Fruit fly (Drosophila melanogaster) whole organism, embryonic: ENCODE results near the gene ppk24.
A peak's percentile ranks its signal among the peaks of the same experiment; 100 is the strongest.

Experiments
- CG10431 ChIP-seq: fragments of 200-800 bp; sonication (Bioruptor generic); optimal IDR thresholded peaks from 3 replicates; lab custom pipeline; 2018; ENCODE audit warnings: missing biosample characterization, mild to moderate bottlenecking, missing genetic modification characterization
- CG10959 ChIP-seq: fragments of 200-800 bp; sonication (Bioruptor generic); IDR thresholded peaks from 2 replicates; pipeline ENCODE4 v1.3.6; 2022; ENCODE audit warnings: missing biosample characterization, missing genetic modification characterization
- CG12071 ChIP-seq: fragments of 200-800 bp; sonication (Bioruptor generic); optimal IDR thresholded peaks from 3 replicates; lab custom pipeline; 2018; ENCODE audit warnings: missing biosample characterization, mild to moderate bottlenecking, missing genetic modification characterization
- CG12219 ChIP-seq: fragments of 200-800 bp; sonication (Bioruptor generic); optimal IDR thresholded peaks from 3 replicates; lab custom pipeline; 2018; ENCODE audit warnings: missing biosample characterization, mild to moderate bottlenecking, missing genetic modification characterization
- CG14014 ChIP-seq: fragments of 200-800 bp; sonication (Bioruptor generic); IDR thresholded peaks from 2 replicates; pipeline ENCODE4 v1.3.6; 2022; ENCODE audit warnings: missing biosample characterization, missing genetic modification characterization
- CG15073 ChIP-seq: fragments of 200-800 bp; sonication (Bioruptor generic); optimal IDR thresholded peaks from 2 replicates; lab custom pipeline; 2016; ENCODE audit warnings: missing biosample characterization, missing genetic modification characterization
- CG1529 ChIP-seq: fragments of 200-800 bp; sonication (Bioruptor generic); optimal IDR thresholded peaks from 3 replicates; lab custom pipeline; 2018; ENCODE audit warnings: missing biosample characterization, missing genetic modification characterization
- CG16813 ChIP-seq: fragments of 200-800 bp; sonication (Bioruptor generic); IDR thresholded peaks from 3 replicates; pipeline ENCODE4 v1.3.6; 2022; ENCODE audit warnings: missing biosample characterization, missing genetic modification characterization; ENCODE audit not compliant: partially characterized antibody
- CG17829 ChIP-seq: fragments of 200-800 bp; optimal IDR thresholded peaks from 2 replicates; lab custom pipeline; 2019; ENCODE audit warnings: missing biosample characterization, mild to moderate bottlenecking, missing genetic modification characterization, moderate library complexity
- CG18619 ChIP-seq: fragments of 200-800 bp; sonication (Bioruptor generic); optimal IDR thresholded peaks from 3 replicates; lab custom pipeline; 2017; ENCODE audit warnings: missing biosample characterization, mild to moderate bottlenecking, missing genetic modification characterization
- CG2712 ChIP-seq: fragments of 200-800 bp; optimal IDR thresholded peaks from 3 replicates; lab custom pipeline; 2019; ENCODE audit warnings: missing biosample characterization, mild to moderate bottlenecking, missing genetic modification characterization, moderate library complexity
- CG30020 ChIP-seq: fragments of 200-800 bp; optimal IDR thresholded peaks from 2 replicates; lab custom pipeline; 2019; ENCODE audit warnings: missing biosample characterization, mild to moderate bottlenecking, missing genetic modification characterization, moderate library complexity
- CG33557 ChIP-seq: fragments of 200-800 bp; sonication (Bioruptor generic); optimal IDR thresholded peaks from 2 replicates; lab custom pipeline; 2019; ENCODE audit warnings: missing biosample characterization, mild to moderate bottlenecking, missing genetic modification characterization, moderate library complexity
- CG42726 ChIP-seq: fragments of 200-800 bp; sonication (Bioruptor generic); IDR thresholded peaks from 2 replicates; pipeline ENCODE4 v1.3.6; 2022; ENCODE audit warnings: missing biosample characterization, missing genetic modification characterization; ENCODE audit not compliant: partially characterized antibody
- CG7987 ChIP-seq: fragments of 200-800 bp; sonication (Bioruptor generic); optimal IDR thresholded peaks from 2 replicates; lab custom pipeline; 2018; ENCODE audit warnings: missing biosample characterization, mild to moderate bottlenecking, missing genetic modification characterization, moderate library complexity
- CG8765 ChIP-seq: fragments of 200-800 bp; sonication (Bioruptor generic); IDR thresholded peaks from 2 replicates; pipeline ENCODE4 v1.3.6; 2022; ENCODE audit warnings: missing biosample characterization, missing genetic modification characterization
- CG9876 ChIP-seq: fragments of 200-800 bp; sonication (Bioruptor generic); optimal IDR thresholded peaks from 2 replicates; lab custom pipeline; 2016; ENCODE audit warnings: missing biosample characterization, missing genetic modification characterization
- CTCF ChIP-seq: fragments of 200-800 bp; sonication (Bioruptor generic); optimal IDR thresholded peaks from 2 replicates; lab custom pipeline; 2017; ENCODE audit warnings: missing biosample characterization, mild to moderate bottlenecking, missing genetic modification characterization, moderate library complexity
- Chrac-16 ChIP-seq: fragments of 200-800 bp; sonication (Bioruptor generic); optimal IDR thresholded peaks from 3 replicates; lab custom pipeline; 2016; ENCODE audit warnings: missing biosample characterization, missing genetic modification characterization
- D ChIP-seq, 2 experiments: fragments of 200-800 bp in 1 of 2; fragments of >200 bp in 1 of 2; sonication (Bioruptor generic) in 1 of 2; optimal IDR thresholded peaks; 2 replicates in 1 of 2; 3 replicates in 1 of 2; lab custom pipeline; 2017; ENCODE audit warnings: mild to moderate bottlenecking in 1 of 2, missing biosample characterization in 1 of 2, missing genetic modification characterization in 1 of 2, missing genetic modification reagents in 1 of 2
- Dad ChIP-seq: fragments of 200-800 bp; sonication (Bioruptor generic); optimal IDR thresholded peaks from 3 replicates; lab custom pipeline; 2016; ENCODE audit warnings: missing biosample characterization, missing genetic modification characterization
- Dek ChIP-seq: fragments of 200-800 bp; sonication (Bioruptor generic); optimal IDR thresholded peaks from 3 replicates; lab custom pipeline; 2019; ENCODE audit warnings: missing biosample characterization, mild to moderate bottlenecking, missing genetic modification characterization, moderate library complexity
- Dip2 ChIP-seq: fragments of 200-800 bp; sonication (Bioruptor generic); IDR thresholded peaks from 2 replicates; pipeline ENCODE4 v1.3.6; 2022; ENCODE audit warnings: missing biosample characterization, missing genetic modification characterization
- Doc3 ChIP-seq: fragments of 200-800 bp; sonication (Bioruptor generic); IDR thresholded peaks from 3 replicates; pipeline ENCODE4 v1.3.6; 2022; ENCODE audit warnings: missing biosample characterization, missing genetic modification characterization; ENCODE audit not compliant: partially characterized antibody
- E2f2 ChIP-seq: fragments of 200-800 bp; sonication (Bioruptor generic); IDR thresholded peaks from 2 replicates; pipeline ENCODE4 v1.3.6; 2022; ENCODE audit warnings: missing biosample characterization, missing genetic modification characterization
- Fer2 ChIP-seq: fragments of 200-800 bp; sonication (Bioruptor generic); optimal IDR thresholded peaks from 2 replicates; lab custom pipeline; 2018; ENCODE audit warnings: missing biosample characterization, mild to moderate bottlenecking, missing genetic modification characterization, moderate library complexity
- Gug ChIP-seq: fragments of 200-800 bp; sonication (Bioruptor generic); IDR thresholded peaks from 4 replicates; pipeline ENCODE4 v1.3.6; 2022; ENCODE audit warnings: missing biosample characterization, missing genetic modification characterization
- Hand ChIP-seq: fragments of 200-800 bp; sonication (Bioruptor generic); optimal IDR thresholded peaks from 2 replicates; lab custom pipeline; 2017; ENCODE audit warnings: mild to moderate bottlenecking, missing biosample characterization, missing genetic modification reagents, missing genetic modification characterization
- Hey ChIP-seq: fragments of 200-800 bp; sonication (Bioruptor generic); optimal IDR thresholded peaks from 3 replicates; lab custom pipeline; 2018; ENCODE audit warnings: missing biosample characterization, mild to moderate bottlenecking, missing genetic modification characterization
- Neu2 ChIP-seq: fragments of 200-800 bp; sonication (Bioruptor generic); optimal IDR thresholded peaks from 3 replicates; lab custom pipeline; 2016; ENCODE audit warnings: missing biosample characterization, missing genetic modification characterization, borderline replicate concordance
- NfI ChIP-seq: fragments of 200-800 bp; sonication (Bioruptor generic); optimal IDR thresholded peaks from 3 replicates; lab custom pipeline; 2018; ENCODE audit warnings: missing biosample characterization, mild to moderate bottlenecking, missing genetic modification characterization, moderate library complexity
- ash1 ChIP-seq: fragments of 200-800 bp; sonication (Bioruptor generic); optimal IDR thresholded peaks from 2 replicates; lab custom pipeline; 2018; ENCODE audit warnings: missing biosample characterization, mild to moderate bottlenecking, missing genetic modification characterization
- btn ChIP-seq: fragments of 200-800 bp; sonication (Bioruptor generic); optimal IDR thresholded peaks from 2 replicates; lab custom pipeline; 2016; ENCODE audit warnings: missing biosample characterization, missing genetic modification characterization
- disco-r ChIP-seq: fragments of 200-800 bp; sonication (Bioruptor generic); optimal IDR thresholded peaks from 2 replicates; lab custom pipeline; 2016; ENCODE audit warnings: missing biosample characterization, missing genetic modification characterization
- gce ChIP-seq: fragments of 200-800 bp; sonication (Bioruptor generic); IDR thresholded peaks from 3 replicates; pipeline ENCODE4 v1.3.6; 2022; ENCODE audit warnings: missing biosample characterization, missing genetic modification characterization
- gem ChIP-seq: fragments of 200-800 bp; sonication (Bioruptor generic); optimal IDR thresholded peaks from 2 replicates; lab custom pipeline; 2019; ENCODE audit warnings: missing biosample characterization, mild to moderate bottlenecking, missing genetic modification characterization, moderate library complexity
- grn ChIP-seq: fragments of 200-800 bp; sonication (Bioruptor generic); optimal IDR thresholded peaks from 3 replicates; lab custom pipeline; 2017; ENCODE audit warnings: missing biosample characterization, missing genetic modification characterization
- gsb ChIP-seq: fragments of 200-800 bp; sonication (Bioruptor generic); IDR thresholded peaks from 2 replicates; pipeline ENCODE4 v1.3.6; 2022; ENCODE audit warnings: missing biosample characterization, missing genetic modification characterization
- gt ChIP-seq: fragments of 200-800 bp; sonication (Bioruptor generic); IDR thresholded peaks from 2 replicates; pipeline ENCODE4 v1.3.6; 2022; ENCODE audit warnings: missing biosample characterization, missing genetic modification characterization
- nerfin-1 ChIP-seq: fragments of 200-800 bp; sonication (Bioruptor generic); optimal IDR thresholded peaks from 3 replicates; lab custom pipeline; 2019; ENCODE audit warnings: missing biosample characterization, mild to moderate bottlenecking, missing genetic modification characterization, moderate library complexity
- nerfin-2 ChIP-seq: fragments of 200-800 bp; sonication (Bioruptor generic); IDR thresholded peaks from 2 replicates; pipeline ENCODE4 v1.3.6; 2022; ENCODE audit warnings: missing biosample characterization, missing genetic modification characterization; ENCODE audit not compliant: partially characterized antibody
- nom ChIP-seq: fragments of 200-800 bp; sonication (Bioruptor generic); optimal IDR thresholded peaks from 2 replicates; lab custom pipeline; 2017; ENCODE audit warnings: missing biosample characterization, missing genetic modification characterization, mild to moderate bottlenecking, moderate library complexity, missing genetic modification reagents
- otp ChIP-seq: fragments of 200-800 bp; sonication (Bioruptor generic); IDR thresholded peaks from 3 replicates; pipeline ENCODE4, ENCODE4 v1.3.6; 2022; ENCODE audit warnings: missing biosample characterization, missing genetic modification characterization
- pros ChIP-seq: fragments of 200-800 bp; sonication (Bioruptor generic); optimal IDR thresholded peaks from 3 replicates; lab custom pipeline; 2019; ENCODE audit warnings: missing biosample characterization, mild to moderate bottlenecking, missing genetic modification characterization, moderate library complexity
- ro ChIP-seq: fragments of 200-800 bp; sonication (Bioruptor generic); IDR thresholded peaks from 2 replicates; pipeline ENCODE4 v1.3.6; 2022; ENCODE audit warnings: missing biosample characterization, missing genetic modification characterization
- run ChIP-seq: fragments of 200-800 bp; sonication (Bioruptor generic); optimal IDR thresholded peaks from 3 replicates; lab custom pipeline; 2018; ENCODE audit warnings: missing biosample characterization, mild to moderate bottlenecking, missing genetic modification characterization
- tio ChIP-seq: fragments of 200-800 bp; sonication (Bioruptor generic); optimal IDR thresholded peaks from 2 replicates; lab custom pipeline; 2017; ENCODE audit warnings: missing biosample characterization, missing genetic modification characterization, inconsistent platforms
- trh ChIP-seq: fragments of 200-800 bp; sonication (Bioruptor generic); optimal IDR thresholded peaks from 2 replicates; lab custom pipeline; 2016; ENCODE audit warnings: missing biosample characterization, missing genetic modification characterization
- wor ChIP-seq: fragments of 200-800 bp; sonication (Bioruptor generic); IDR thresholded peaks from 2 replicates; pipeline ENCODE4 v1.3.6; 2022; ENCODE audit warnings: missing biosample characterization, missing genetic modification characterization

Gene ppk24

dm6 chr3R:31252093-31252962, 13.2 kb upstream of the ppk24 start, which contains the start of the genes qless and mRpL32 (continued):
- peak; percentile 60; the same call in 3 of the 4 replicates for TF ChIP-seq Gug (GFP tag; lab: Robert Waterston, UW)
- TF ChIP-seq Hey, result no peak
- TF ChIP-seq run (tag; lab: Kevin White, UChicago), result no peak
- peak; percentile 78 for TF ChIP-seq E2f2 (GFP tag; lab: Robert Waterston, UW)
- TF ChIP-seq CG10959 (GFP tag; lab: Robert Waterston, UW), result peak; percentile 51
- TF ChIP-seq otp (GFP tag; lab: Robert Waterston, UW), result no peak
- TF ChIP-seq grn, result no peak
- TF ChIP-seq CG18619 (GFP tag; lab: Kevin White, UChicago), result no peak
- TF ChIP-seq CG15073 (GFP tag; lab: Kevin White, UChicago), result no peak
- TF ChIP-seq Chrac-16 (GFP tag; lab: Kevin White, UChicago), result peak; percentile 54
- no peak for TF ChIP-seq CTCF (GFP tag; lab: Kevin White, UChicago)
- no peak for TF ChIP-seq CG42726 (GFP tag; lab: Robert Waterston, UW)
- TF ChIP-seq CG30020, result peak; percentile 15
- TF ChIP-seq CG10431 (GFP tag; lab: Kevin White, UChicago), result no peak
- TF ChIP-seq disco-r (GFP tag; lab: Kevin White, UChicago), result no peak
- peak; percentile 29; the same call in 1 of the 2 replicates for TF ChIP-seq Dip2 (GFP tag; lab: Robert Waterston, UW)
- TF ChIP-seq Neu2, result peak; percentile 9
- peak; percentile 46 for TF ChIP-seq nerfin-1 (tag; lab: Kevin White, UChicago)
- TF ChIP-seq gem, result peak; percentile 72
- TF ChIP-seq CG33557 (GFP tag; lab: Kevin White, UChicago), result no peak
- no peak for TF ChIP-seq trh (GFP tag; lab: Kevin White, UChicago)
- TF ChIP-seq D (optimal IDR thresholded peaks at IDR 0.05; lab: Kevin White, UChicago), result no peak
- TF ChIP-seq D (GFP tag; optimal IDR thresholded peaks at IDR 0.05; lab: Kevin White, UChicago), result peak; percentile 40
- no peak for TF ChIP-seq ro
- peak; percentile 86 for TF ChIP-seq Doc3 (GFP tag; lab: Robert Waterston, UW)
- TF ChIP-seq Dad, result peak; percentile 89
- TF ChIP-seq tio (GFP tag; lab: Kevin White, UChicago), result no peak
- TF ChIP-seq gce, result peak; percentile 39; the same call in 1 of the 3 replicates
- TF ChIP-seq CG17829, result peak; percentile 87
- no peak for TF ChIP-seq CG14014 (GFP tag; lab: Robert Waterston, UW)
- TF ChIP-seq CG8765 (GFP tag; lab: Robert Waterston, UW), result peak; percentile 69
- TF ChIP-seq ash1 (GFP tag; lab: Kevin White, UChicago), result no peak
- TF ChIP-seq nom (GFP tag; lab: Kevin White, UChicago), result no peak
- 0 out of 2 replicates have a peak, but pooled peaks have one; percentile 13 for TF ChIP-seq nerfin-2 (GFP tag; lab: Robert Waterston, UW)
- TF ChIP-seq wor (GFP tag; lab: Robert Waterston, UW), result no peak
- no peak for TF ChIP-seq pros (GFP tag; lab: Kevin White, UChicago)
- TF ChIP-seq Dek (tag; lab: Kevin White, UChicago), result no peak
- TF ChIP-seq Hand (GFP tag; lab: Kevin White, UChicago), result no peak
- peak; percentile 25 for TF ChIP-seq CG7987 (GFP tag; lab: Kevin White, UChicago)
- no peak for TF ChIP-seq CG12071 (GFP tag; lab: Kevin White, UChicago)
- TF ChIP-seq Fer2 (tag; lab: Kevin White, UChicago), result peak; percentile 45
- peak; percentile 4 for TF ChIP-seq CG9876 (GFP tag; lab: Kevin White, UChicago)
- no peak for TF ChIP-seq gsb (GFP tag; lab: Robert Waterston, UW)
- no peak for TF ChIP-seq CG1529
- peak; percentile 70 for TF ChIP-seq CG16813 (GFP tag; lab: Robert Waterston, UW)
- no peak for TF ChIP-seq CG12219 (GFP tag; lab: Kevin White, UChicago)
- TF ChIP-seq gt (GFP tag; lab: Robert Waterston, UW), result peak; percentile 80
- peak; percentile 85 for TF ChIP-seq CG2712 (tag; lab: Kevin White, UChicago)
- TF ChIP-seq btn (GFP tag; lab: Kevin White, UChicago), result peak; percentile 44
- peak; percentile 35 for TF ChIP-seq NfI (GFP tag; lab: Kevin White, UChicago)
